Fruit fly (Drosophila melanogaster): Measurements from ENCODE around the gene IPIP.

dm6 chr2L:6062382-6063082, 14.7 kb downstream of the IPIP start, which contains the start of the genes ND-51 and CG13994:
- TF ChIP-seq svp (GFP tag) (peak; percentile 95), Eip78C (GFP tag) (peak; percentile 91), CG34406 (GFP tag; optimal IDR thresholded peaks at IDR 0.05) (peak; percentile 69), CG6854 (GFP tag; optimal IDR thresholded peaks at IDR 0.05) (no peak), Eip75B (GFP tag; optimal IDR thresholded peaks at IDR 0.05) (peak; percentile 75), Ets96B (tag; optimal IDR thresholded peaks at IDR 0.05) (peak; percentile 65), lz (GFP tag; optimal IDR thresholded peaks at IDR 0.05) (peak; percentile 83), CG11762 (GFP tag; optimal IDR thresholded peaks at IDR 0.05; ENCODE audit: insufficient read depth) (peak; percentile 35), CG16779 (tag; optimal IDR thresholded peaks at IDR 0.05) (no peak), salr (GFP tag; optimal IDR thresholded peaks at IDR 0.05) (peak in 1 of 2 experiments; percentile 53), achi (GFP tag; optimal IDR thresholded peaks at IDR 0.05) (peak; percentile 100)
